Fruit fly (Drosophila melanogaster): Measurements from ENCODE around the gene fray.

Gene fray

DNA sequence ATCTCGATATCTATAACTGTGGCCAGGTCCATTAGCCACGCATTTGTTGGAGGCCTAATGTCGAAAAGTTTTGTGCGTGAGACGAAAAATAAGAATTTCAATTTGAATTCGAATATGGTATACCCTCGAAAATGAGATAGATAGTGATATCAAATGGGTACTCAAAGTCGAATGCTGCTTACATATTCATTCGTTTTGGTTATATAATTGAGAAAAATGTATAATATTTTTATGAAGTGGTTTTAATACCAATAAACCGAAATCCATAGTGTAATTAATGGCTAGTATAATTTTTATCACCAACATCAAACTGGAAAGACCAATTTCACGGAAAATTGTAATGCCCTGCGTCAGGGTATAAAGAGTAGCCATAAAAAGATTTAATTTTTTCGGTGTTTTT lies 60.2 kb downstream of the fray start:
- no peak for TF ChIP-seq Jra (GFP tag; optimal IDR thresholded peaks at IDR 0.05)
- TF ChIP-seq h (GFP tag; optimal IDR thresholded peaks at IDR 0.05): peak; percentile 12
